Fruit fly (Drosophila melanogaster) whole organism, adult: ENCODE measurements around the gene obst-H.
A peak's percentile ranks its signal among the peaks of the same experiment; 100 is the strongest.

Experiments
- CG11617 ChIP-seq: fragments of 200-800 bp; sonication (Bioruptor generic); optimal IDR thresholded peaks from 2 replicates; lab custom pipeline; 2017; ENCODE audit warnings: mild to moderate bottlenecking, missing biosample characterization, missing genetic modification reagents, missing genetic modification characterization
- CG12768 ChIP-seq: fragments of 200-800 bp; sonication (Bioruptor generic); optimal IDR thresholded peaks from 2 replicates; lab custom pipeline; 2017; ENCODE audit warnings: missing biosample characterization, missing genetic modification characterization, mild to moderate bottlenecking, moderate library complexity, missing genetic modification reagents
- CG14711 ChIP-seq: fragments of 200-800 bp; sonication (Bioruptor generic); optimal IDR thresholded peaks from 2 replicates; lab custom pipeline; 2018; ENCODE audit warnings: missing biosample characterization, mild to moderate bottlenecking, missing genetic modification characterization, moderate library complexity
- CG1620 ChIP-seq: fragments of 200-800 bp; sonication (Bioruptor generic); optimal IDR thresholded peaks from 2 replicates; lab custom pipeline; 2016; ENCODE audit warnings: missing biosample characterization, missing genetic modification characterization
- CG33017 ChIP-seq: fragments of 200-800 bp; sonication (Bioruptor generic); optimal IDR thresholded peaks from 2 replicates; lab custom pipeline; 2018; ENCODE audit warnings: missing biosample characterization, mild to moderate bottlenecking, missing genetic modification characterization, moderate library complexity
- CG5204 ChIP-seq: fragments of 200-800 bp; sonication (Bioruptor generic); optimal IDR thresholded peaks from 2 replicates; lab custom pipeline; 2016; ENCODE audit warnings: missing biosample characterization, missing genetic modification characterization
- CG7045 ChIP-seq: fragments of 200-800 bp; sonication (Bioruptor generic); optimal IDR thresholded peaks from 2 replicates; lab custom pipeline; 2017; ENCODE audit warnings: missing biosample characterization, mild to moderate bottlenecking, missing genetic modification characterization
- CG7101 ChIP-seq: fragments of 200-800 bp; sonication (Bioruptor generic); optimal IDR thresholded peaks from 2 replicates; lab custom pipeline; 2018; ENCODE audit warnings: missing biosample characterization, mild to moderate bottlenecking, missing genetic modification characterization, moderate library complexity
- Clk ChIP-seq: fragments of 200-800 bp; sonication (Bioruptor generic); optimal IDR thresholded peaks from 2 replicates; lab custom pipeline; 2017; ENCODE audit warnings: missing biosample characterization, missing genetic modification characterization
- Crg-1 ChIP-seq: fragments of 200-800 bp; sonication (Bioruptor generic); optimal IDR thresholded peaks from 2 replicates; lab custom pipeline; 2016; ENCODE audit warnings: missing biosample characterization, missing genetic modification characterization
- Hr96 ChIP-seq: fragments of 200-800 bp; sonication (Bioruptor generic); optimal IDR thresholded peaks from 2 replicates; lab custom pipeline; 2016; ENCODE audit warnings: missing biosample characterization, missing genetic modification characterization
- Mnt ChIP-seq: fragments of 200-800 bp; sonication (Bioruptor generic); optimal IDR thresholded peaks from 2 replicates; lab custom pipeline; 2016; ENCODE audit warnings: missing biosample characterization, mild to moderate bottlenecking, missing genetic modification characterization
- bab1 ChIP-seq: fragments of 200-800 bp; sonication (Bioruptor generic); optimal IDR thresholded peaks from 3 replicates; lab custom pipeline; 2019; ENCODE audit warnings: missing biosample characterization, mild to moderate bottlenecking, missing genetic modification characterization, moderate library complexity
- cic ChIP-seq: fragments of 200-800 bp; sonication (Bioruptor generic); optimal IDR thresholded peaks from 2 replicates; lab custom pipeline; 2017; ENCODE audit warnings: missing biosample characterization, mild to moderate bottlenecking, missing genetic modification characterization, moderate library complexity
- cnc ChIP-seq, 2 experiments: fragments of >200 bp; optimal IDR thresholded peaks; 2 replicates each; lab custom pipeline; 2017
- kay ChIP-seq: fragments of 200-800 bp; sonication (Bioruptor generic); peaks from one replicate; lab custom pipeline; 2016; ENCODE audit warnings: missing biosample characterization, missing genetic modification characterization, borderline replicate concordance
- ovo ChIP-seq: fragments of 200-800 bp; sonication (Bioruptor generic); optimal IDR thresholded peaks from 2 replicates; lab custom pipeline; 2016; ENCODE audit warnings: missing biosample characterization, missing genetic modification characterization
- pad ChIP-seq: fragments of 200-800 bp; sonication (Bioruptor generic); optimal IDR thresholded peaks from 3 replicates; lab custom pipeline; 2017; ENCODE audit warnings: missing biosample characterization, missing genetic modification characterization, mild to moderate bottlenecking, moderate library complexity, missing genetic modification reagents
- tj ChIP-seq: fragments of 200-800 bp; sonication (Bioruptor generic); optimal IDR thresholded peaks from 3 replicates; lab custom pipeline; 2017; ENCODE audit warnings: missing biosample characterization, mild to moderate bottlenecking, missing genetic modification characterization, moderate library complexity
- toe ChIP-seq: fragments of 200-800 bp; sonication (Bioruptor generic); optimal IDR thresholded peaks from 2 replicates; lab custom pipeline; 2016; ENCODE audit warnings: missing biosample characterization, missing genetic modification characterization

Gene obst-H

DNA sequence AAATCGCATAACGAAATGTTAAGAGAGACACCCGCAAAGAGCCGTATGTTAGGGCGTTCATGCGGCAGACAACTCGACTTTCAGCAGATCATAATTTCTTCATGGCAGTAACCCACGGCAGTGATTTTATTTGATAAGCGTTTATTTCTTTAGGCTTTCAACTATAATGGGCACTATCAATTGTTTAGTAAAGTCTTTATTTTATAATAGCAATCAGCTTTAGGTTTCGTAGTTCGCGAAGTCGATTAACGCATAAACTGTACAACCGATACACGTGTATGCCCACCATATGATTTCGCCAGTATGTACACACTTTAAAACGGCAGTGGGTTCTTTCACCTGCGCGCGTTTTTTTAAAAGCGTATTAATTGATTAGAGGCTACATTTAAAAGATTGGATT lies 20.8 kb downstream of the obst-H start, which contains the start of gene CG7841:
Gene CG7841 (minus strand): TSS at position 20 of the 400 bp plus-strand sequence.
- TF ChIP-seq CG7101 (tag; lab: Kevin White, UChicago) (peak; percentile 99), CG7045 (peak; percentile 99), toe (GFP tag; lab: Kevin White, UChicago) (no peak), ovo (GFP tag; lab: Kevin White, UChicago) (peak; percentile 91), Clk (GFP tag; lab: Kevin White, UChicago) (peak; percentile 96), kay (GFP tag; lab: Kevin White, UChicago) (peak; percentile 98), Mnt (peak; percentile 99), Hr96 (GFP tag; lab: Kevin White, UChicago) (peak; percentile 98), CG14711 (peak; percentile 97), cic (peak; percentile 87), CG12768 (GFP tag; lab: Kevin White, UChicago) (peak; percentile 99), CG33017 (tag; lab: Kevin White, UChicago) (peak; percentile 99), bab1 (GFP tag; lab: Kevin White, UChicago) (peak; percentile 99), CG5204 (GFP tag; lab: Kevin White, UChicago) (no peak), tj (GFP tag; lab: Kevin White, UChicago) (peak; percentile 89), cnc (optimal IDR thresholded peaks at IDR 0.05; lab: Kevin White, UChicago) (no peak), Crg-1 (GFP tag; lab: Kevin White, UChicago) (peak; percentile 95), CG11617 (GFP tag; lab: Kevin White, UChicago) (peak; percentile 99), pad (GFP tag; lab: Kevin White, UChicago) (peak; percentile 90), CG1620 (GFP tag; lab: Kevin White, UChicago) (peak; percentile 90)

dm6 chr3L:15507148-15507896 lies 21.7 kb downstream of the obst-H start:
- no peak for TF ChIP-seq CG7101 (tag; lab: Kevin White, UChicago)
- TF ChIP-seq cnc (optimal IDR thresholded peaks at IDR 0.05; lab: Kevin White, UChicago), result no peak
- no peak for TF ChIP-seq CG12768 (GFP tag; lab: Kevin White, UChicago)
- TF ChIP-seq Crg-1 (GFP tag; lab: Kevin White, UChicago), result no peak
- no peak for TF ChIP-seq CG11617 (GFP tag; lab: Kevin White, UChicago)
- TF ChIP-seq CG7045, result no peak
- no peak for TF ChIP-seq Clk (GFP tag; lab: Kevin White, UChicago)

- TF ChIP-seq CG7101 (tag; lab: Kevin White, UChicago) (no peak), cic (peak; percentile 53)
Observed at dm6 chr3L:15506174-15506926, 22.7 kb downstream of the obst-H start.

DNA sequence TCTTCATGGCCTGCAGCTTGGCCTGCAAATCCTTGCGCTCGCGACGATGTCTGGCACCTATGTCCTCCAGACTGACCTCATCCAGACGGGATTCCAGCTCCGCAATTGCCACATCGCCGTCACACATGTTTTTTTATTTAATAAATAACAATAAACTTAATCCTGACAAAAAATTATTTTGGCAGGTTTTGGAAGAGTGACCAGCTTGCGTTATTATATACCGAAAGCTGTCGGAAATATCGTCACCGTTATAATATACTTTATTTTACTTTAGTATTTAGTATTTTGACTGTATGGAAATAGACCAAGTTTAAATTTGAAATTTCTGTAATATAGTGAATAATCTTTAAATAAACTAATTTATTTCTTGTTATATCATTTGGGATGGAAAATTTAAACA lies 24.4 kb downstream of the obst-H start, which contains the start of gene CG7857:
Gene CG7857 (minus strand): TSS at position 208 of the 400 bp plus-strand sequence.
- TF ChIP-seq Clk (GFP tag; lab: Kevin White, UChicago) (no peak), CG12768 (GFP tag; lab: Kevin White, UChicago) (no peak), cic (no peak), cnc (optimal IDR thresholded peaks at IDR 0.05; lab: Kevin White, UChicago) (no peak), kay (GFP tag; lab: Kevin White, UChicago) (no peak), tj (GFP tag; lab: Kevin White, UChicago) (no peak), CG14711 (no peak), CG11617 (GFP tag; lab: Kevin White, UChicago) (no peak), toe (GFP tag; lab: Kevin White, UChicago) (no peak)

dm6 chr3L:15502256-15502655 lies 26.8 kb downstream of the obst-H start:
- TF ChIP-seq cic (peak; percentile 8), ovo (GFP tag; lab: Kevin White, UChicago) (no peak)

- TF ChIP-seq CG12768 (GFP tag; lab: Kevin White, UChicago) (peak; percentile 27), cic (peak; percentile 9), CG7045 (no peak), Mnt (peak; percentile 60), kay (GFP tag; lab: Kevin White, UChicago) (no peak), CG11617 (GFP tag; lab: Kevin White, UChicago) (no peak)
Observed at dm6 chr3L:15501646-15501972, 27.4 kb downstream of the obst-H start.
